Fruit fly (Drosophila melanogaster): ENCODE data around the gene Octbeta1R.

Octbeta1R gene

dm6 chr3R:22497025-22497424 is at the start of gene Octbeta1R:
TSS of gene Octbeta1R (plus strand) at chr3R:22497215.
- TF ChIP-seq CTCF (optimal IDR thresholded peaks at IDR 0.05) (no peak), CG8478 (optimal IDR thresholded peaks at IDR 0.05) (no peak)

dm6 chr3R:22447874-22448254 is 49.2 kb upstream of the Octbeta1R start, which contains the start of gene CG34376:
TSS of gene CG34376 (plus strand) at chr3R:22448099.
- no peak for TF ChIP-seq CG8478 (optimal IDR thresholded peaks at IDR 0.05)
- no peak for TF ChIP-seq CTCF (optimal IDR thresholded peaks at IDR 0.05)

dm6 chr3R:22449871-22450424 is 47.1 kb upstream of the Octbeta1R start:
- TF ChIP-seq CTCF (optimal IDR thresholded peaks at IDR 0.05) (no peak), CG8478 (optimal IDR thresholded peaks at IDR 0.05) (no peak)

dm6 chr3R:22454397-22455334 is 42.3 kb upstream of the Octbeta1R start:
- no peak for TF ChIP-seq CTCF (optimal IDR thresholded peaks at IDR 0.05)
- no peak for TF ChIP-seq CG8478 (optimal IDR thresholded peaks at IDR 0.05)

dm6 chr3R:22455335-22455985 is 41.6 kb upstream of the Octbeta1R start:
- no peak for TF ChIP-seq CG8478 (optimal IDR thresholded peaks at IDR 0.05)
- no peak for TF ChIP-seq CTCF (optimal IDR thresholded peaks at IDR 0.05)

- TF ChIP-seq CG8478 (optimal IDR thresholded peaks at IDR 0.05) = no peak
- TF ChIP-seq CTCF (optimal IDR thresholded peaks at IDR 0.05) = no peak
Observed at dm6 chr3R:22456007-22456406, 41.0 kb upstream of the Octbeta1R start.

dm6 chr3R:22461673-22462585 is 35.1 kb upstream of the Octbeta1R start, which contains the start of the genes Rpn7 and AP-2mu:
TSS of gene Rpn7 (minus strand) at chr3R:22462054.
TSS of gene AP-2mu (plus strand) at chr3R:22462455.
- TF ChIP-seq CG8478 (optimal IDR thresholded peaks at IDR 0.05) = no peak
- peak in 1 of 2 experiments; percentile 3 for TF ChIP-seq CTCF (optimal IDR thresholded peaks at IDR 0.05)

- no peak for TF ChIP-seq CG8478 (optimal IDR thresholded peaks at IDR 0.05)
- TF ChIP-seq CTCF (optimal IDR thresholded peaks at IDR 0.05) = no peak
Observed at dm6 chr3R:22464611-22465113, 32.4 kb upstream of the Octbeta1R start, which contains the start of gene CG7054. TSS of gene CG7054 (plus strand) at chr3R:22464985.

dm6 chr3R:22465138-22465537 is 31.9 kb upstream of the Octbeta1R start:
- TF ChIP-seq CG8478 (optimal IDR thresholded peaks at IDR 0.05) (no peak), CTCF (optimal IDR thresholded peaks at IDR 0.05) (no peak)

dm6 chr3R:22465984-22466530 is 31.0 kb upstream of the Octbeta1R start, which contains the start of gene Pebp1:
TSS of gene Pebp1 (plus strand) at chr3R:22466034.
- no peak for TF ChIP-seq CTCF (optimal IDR thresholded peaks at IDR 0.05)
- TF ChIP-seq CG8478 (optimal IDR thresholded peaks at IDR 0.05) = no peak

- no peak for TF ChIP-seq CG8478 (optimal IDR thresholded peaks at IDR 0.05)
- no peak for TF ChIP-seq CTCF (optimal IDR thresholded peaks at IDR 0.05)
Observed at dm6 chr3R:22467939-22468571, 29.0 kb upstream of the Octbeta1R start, which contains the start of the genes CG5377 and Nrx-1. TSS of gene CG5377 (minus strand) at chr3R:22468157. TSS of gene Nrx-1 (plus strand) at chr3R:22468512.

dm6 chr3R:22468829-22469487 is 28.1 kb upstream of the Octbeta1R start:
- TF ChIP-seq CG8478 (optimal IDR thresholded peaks at IDR 0.05) = no peak
- TF ChIP-seq CTCF (optimal IDR thresholded peaks at IDR 0.05) = no peak

- TF ChIP-seq CTCF (optimal IDR thresholded peaks at IDR 0.05) (no peak), CG8478 (optimal IDR thresholded peaks at IDR 0.05) (no peak)
Observed at dm6 chr3R:22470064-22470463, 27.0 kb upstream of the Octbeta1R start.
